Fruit fly (Drosophila melanogaster): ENCODE measurements around the gene Tsp.
A peak's percentile ranks its signal among the peaks of the same experiment; 100 is the strongest.

Tsp gene

DNA sequence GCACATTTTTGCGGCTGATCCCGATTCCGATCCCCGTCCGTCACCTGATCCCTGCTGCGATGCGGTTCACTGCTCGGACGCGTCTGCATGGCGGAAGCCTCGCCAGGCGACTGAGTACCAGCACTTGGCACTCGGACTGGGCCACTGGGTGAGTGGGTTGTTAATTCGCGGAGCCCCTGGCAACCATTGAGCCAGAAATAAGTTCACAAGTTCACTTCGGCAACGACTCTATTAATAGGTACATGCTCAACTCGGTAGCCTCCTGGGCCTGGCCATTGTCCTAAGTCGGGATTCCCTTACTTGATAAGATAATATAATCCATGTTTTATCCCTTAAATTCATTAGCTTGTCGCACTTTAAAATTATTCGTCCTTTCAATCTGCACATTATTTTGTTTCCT lies 31.2 kb upstream of the Tsp start, which contains the start of gene TTLL3A:
TSS of gene TTLL3A (minus strand) at position 101 of the 400 bp plus-strand sequence.
- TF ChIP-seq Abd-B (GFP tag; optimal IDR thresholded peaks at IDR 0.05) = no peak
- no peak for TF ChIP-seq sage (GFP tag; optimal IDR thresholded peaks at IDR 0.05)
- TF ChIP-seq Hnf4 (GFP tag; optimal IDR thresholded peaks at IDR 0.05) = no peak
- no peak for TF ChIP-seq Myc (optimal IDR thresholded peaks at IDR 0.05)
- TF ChIP-seq CrebA (GFP tag; optimal IDR thresholded peaks at IDR 0.05; ENCODE audit: borderline replicate concordance) = no peak
- no peak for TF ChIP-seq Vsx2 (GFP tag; optimal IDR thresholded peaks at IDR 0.05; ENCODE audit: partially characterized antibody)
- TF ChIP-seq CG9705 (GFP tag; optimal IDR thresholded peaks at IDR 0.05) = no peak
- TF ChIP-seq ey (GFP tag; optimal IDR thresholded peaks at IDR 0.05) = no peak
- TF ChIP-seq foxo (GFP tag; optimal IDR thresholded peaks at IDR 0.05) = no peak

DNA sequence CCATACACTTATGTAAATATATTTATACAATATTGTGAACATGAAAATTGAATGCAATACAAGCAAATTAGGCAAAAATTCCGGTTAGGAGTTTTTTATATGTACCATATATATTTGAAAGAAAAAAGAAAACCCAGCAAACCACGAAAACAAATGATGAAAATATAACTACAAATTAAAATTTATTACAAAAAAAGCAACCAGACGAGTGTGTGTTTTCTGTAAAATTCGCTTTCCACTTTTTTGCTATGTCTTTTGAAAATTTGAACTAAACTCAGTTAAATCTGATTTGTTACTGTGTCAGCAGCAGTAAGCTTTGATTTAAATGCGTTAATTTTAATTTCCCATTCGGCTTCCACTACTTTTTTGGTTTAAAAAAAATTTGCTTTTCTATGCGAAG lies 23.7 kb upstream of the Tsp start, which contains the start of gene TTLL3B:
TSS of gene TTLL3B (plus strand) at position 301 of the 400 bp plus-strand sequence.
- TF ChIP-seq CrebA (GFP tag; optimal IDR thresholded peaks at IDR 0.05; ENCODE audit: borderline replicate concordance) (no peak), pan (optimal IDR thresholded peaks at IDR 0.05) (no peak), Dif (GFP tag; optimal IDR thresholded peaks at IDR 0.05; ENCODE audit: partially characterized antibody) (no peak), Myc (optimal IDR thresholded peaks at IDR 0.05) (no peak), dsf (GFP tag; optimal IDR thresholded peaks at IDR 0.05; ENCODE audit: borderline replicate concordance) (no peak), lola (GFP tag; optimal IDR thresholded peaks at IDR 0.05) (no peak), foxo (GFP tag; optimal IDR thresholded peaks at IDR 0.05) (no peak), GATAd (GFP tag; optimal IDR thresholded peaks at IDR 0.05) (no peak), Dfd (GFP tag; optimal IDR thresholded peaks at IDR 0.05) (no peak), Sp1 (GFP tag; optimal IDR thresholded peaks at IDR 0.05) (no peak), Mio (GFP tag; optimal IDR thresholded peaks at IDR 0.05) (no peak), ey (GFP tag; optimal IDR thresholded peaks at IDR 0.05) (no peak), CG9705 (GFP tag; optimal IDR thresholded peaks at IDR 0.05) (no peak), dl (GFP tag; optimal IDR thresholded peaks at IDR 0.05; ENCODE audit: insufficient read depth in 1 of 2, partially characterized antibody in 2 of 2) (no peak), rgr (GFP tag; optimal IDR thresholded peaks at IDR 0.05) (no peak), psq (GFP tag; optimal IDR thresholded peaks at IDR 0.05) (no peak), tai (GFP tag; optimal IDR thresholded peaks at IDR 0.05) (no peak), OdsH (GFP tag; optimal IDR thresholded peaks at IDR 0.05) (no peak), Jra (GFP tag; optimal IDR thresholded peaks at IDR 0.05) (no peak)

DNA sequence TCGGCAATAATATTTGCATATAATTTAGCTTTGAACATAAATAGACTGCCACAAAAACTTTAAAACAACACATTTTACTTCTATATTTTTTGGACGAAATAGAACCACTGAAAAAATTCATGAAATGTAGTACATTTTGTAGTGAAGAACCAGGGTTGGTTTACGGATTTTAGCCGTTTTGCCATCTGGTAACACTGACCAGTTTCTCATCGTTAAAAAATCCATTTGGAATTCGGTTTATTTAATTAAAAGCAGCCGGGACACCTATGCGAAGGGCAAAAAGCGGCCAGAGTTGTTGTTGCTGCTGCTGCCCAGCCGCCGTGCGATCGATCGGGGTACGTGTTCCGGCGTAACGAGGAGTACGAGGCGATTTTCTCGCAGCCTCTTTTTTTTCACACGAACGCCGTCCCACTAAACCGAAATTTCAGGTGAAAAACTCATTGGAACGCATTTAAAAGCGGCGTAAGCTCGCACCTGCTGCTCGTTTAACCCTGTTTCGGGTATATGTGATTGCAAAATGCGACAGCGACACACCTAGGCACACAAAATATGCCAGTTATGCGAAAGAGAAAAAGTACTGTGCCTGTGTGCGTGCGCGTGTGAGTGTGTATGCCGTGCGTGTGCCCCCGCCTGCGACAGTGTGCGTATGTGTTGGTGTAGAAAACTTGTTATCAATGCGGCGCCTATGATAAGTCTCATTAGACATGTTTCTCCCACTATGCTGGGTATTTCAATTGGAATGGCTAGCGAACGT lies 15.0 kb upstream of the Tsp start, which contains the start of gene Liprin-alpha:
TSS of gene Liprin-alpha (plus strand) at position 154 of the 754 bp plus-strand sequence.
- no peak for TF ChIP-seq woc (GFP tag; optimal IDR thresholded peaks at IDR 0.05)
- TF ChIP-seq br (GFP tag; optimal IDR thresholded peaks at IDR 0.05) = no peak
- peak; percentile 25 for TF ChIP-seq Abd-B (GFP tag; optimal IDR thresholded peaks at IDR 0.05)
- TF ChIP-seq N (GFP tag; optimal IDR thresholded peaks at IDR 0.05) = peak; percentile 89
- TF ChIP-seq ey (GFP tag; optimal IDR thresholded peaks at IDR 0.05) = no peak

DNA sequence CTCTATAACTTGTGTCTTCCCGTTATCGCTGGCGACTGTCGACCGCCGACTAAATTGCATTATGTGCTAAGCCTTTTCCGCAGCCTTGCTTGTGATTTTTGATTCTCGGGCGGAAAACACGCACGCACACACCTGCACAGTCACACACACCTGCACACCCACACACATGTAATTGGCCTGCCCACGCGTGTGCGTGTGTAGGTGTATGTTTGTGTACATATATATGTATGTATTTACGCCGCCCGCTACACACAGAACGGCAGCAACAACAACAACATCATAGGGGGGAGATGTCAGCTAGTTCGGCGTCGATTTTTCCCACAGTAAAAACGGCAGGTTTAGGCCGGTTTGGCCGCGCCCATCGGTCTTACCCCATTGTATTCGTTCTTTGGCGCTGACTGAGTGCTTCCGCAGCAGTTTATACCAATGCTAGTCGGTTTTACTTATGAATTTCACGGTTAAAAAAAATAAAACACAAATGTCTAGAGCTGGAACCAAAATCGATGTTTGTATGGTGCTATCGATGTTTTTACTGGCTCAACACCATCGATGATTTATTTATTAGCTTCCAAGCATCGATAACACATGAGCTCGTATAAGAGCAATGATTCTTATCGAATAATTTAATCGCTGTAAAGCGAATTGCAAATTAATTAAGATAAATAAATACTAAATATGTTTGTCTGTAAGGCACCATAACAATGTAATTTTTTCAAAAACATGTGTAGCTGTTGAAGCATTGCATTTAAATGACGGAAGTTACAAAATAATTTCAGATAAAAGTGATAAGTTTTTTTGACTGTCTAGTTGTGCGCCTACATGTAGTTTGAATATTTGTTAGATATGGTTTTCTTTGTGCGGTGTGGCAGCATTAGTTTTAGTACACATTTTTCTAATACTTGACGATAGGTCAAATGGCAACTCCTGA lies 14.2 kb upstream of the Tsp start, which contains the start of gene homer:
TSS of gene homer (minus strand) at position 538 of the 928 bp plus-strand sequence.
- TF ChIP-seq jim (GFP tag; optimal IDR thresholded peaks at IDR 0.05) (no peak), foxo (GFP tag; optimal IDR thresholded peaks at IDR 0.05) (no peak), fru (GFP tag; optimal IDR thresholded peaks at IDR 0.05) (peak; percentile 14), CrebA (GFP tag; optimal IDR thresholded peaks at IDR 0.05; ENCODE audit: borderline replicate concordance) (no peak), N (GFP tag; optimal IDR thresholded peaks at IDR 0.05) (no peak), usp (GFP tag; optimal IDR thresholded peaks at IDR 0.05) (no peak), rgr (GFP tag; optimal IDR thresholded peaks at IDR 0.05) (peak; percentile 41), Rel (GFP tag; optimal IDR thresholded peaks at IDR 0.05) (no peak), Rel (tag; optimal IDR thresholded peaks at IDR 0.05) (no peak), Dif (GFP tag; optimal IDR thresholded peaks at IDR 0.05; ENCODE audit: partially characterized antibody) (no peak), sv (GFP tag; optimal IDR thresholded peaks at IDR 0.05) (no peak), Hr83 (GFP tag; optimal IDR thresholded peaks at IDR 0.05; ENCODE audit: poor library complexity, severe bottlenecking) (peak; percentile 48), h (GFP tag; optimal IDR thresholded peaks at IDR 0.05) (peak; percentile 44), psq (GFP tag; optimal IDR thresholded peaks at IDR 0.05) (no peak), lola (GFP tag; optimal IDR thresholded peaks at IDR 0.05) (no peak), Mio (GFP tag; optimal IDR thresholded peaks at IDR 0.05) (no peak), Dfd (GFP tag; optimal IDR thresholded peaks at IDR 0.05) (no peak), Hr78 (GFP tag; optimal IDR thresholded peaks at IDR 0.05) (no peak), Abd-B (GFP tag; optimal IDR thresholded peaks at IDR 0.05) (no peak), OdsH (GFP tag; optimal IDR thresholded peaks at IDR 0.05) (no peak), HLH106 (tag; optimal IDR thresholded peaks at IDR 0.05) (no peak), dl (GFP tag; optimal IDR thresholded peaks at IDR 0.05; ENCODE audit: insufficient read depth in 1 of 2, partially characterized antibody in 2 of 2) (no peak), Myc (optimal IDR thresholded peaks at IDR 0.05) (no peak), woc (GFP tag; optimal IDR thresholded peaks at IDR 0.05) (no peak), CG9705 (GFP tag; optimal IDR thresholded peaks at IDR 0.05) (no peak), tai (GFP tag; optimal IDR thresholded peaks at IDR 0.05) (no peak), dsf (GFP tag; optimal IDR thresholded peaks at IDR 0.05; ENCODE audit: borderline replicate concordance) (peak; percentile 0), sage (GFP tag; optimal IDR thresholded peaks at IDR 0.05) (peak; percentile 39), Jra (GFP tag; optimal IDR thresholded peaks at IDR 0.05) (no peak), dmrt93B (GFP tag; optimal IDR thresholded peaks at IDR 0.05) (no peak)
